Worm (Caenorhabditis elegans) whole organism, L1 larva: ENCODE measurements around the gene Y116F11B.8.

Source experiments
- C04F5.9 ChIP-seq: sonication (generic microtip); optimal IDR thresholded peaks from 2 replicates; lab custom pipeline; 2016; ENCODE audit warnings: missing genetic modification characterization, missing compliant biosample characterization
- Y116A8C.19 ChIP-seq: sonication (generic microtip); optimal IDR thresholded peaks from 2 replicates; lab custom pipeline; 2016; ENCODE audit warnings: missing compliant biosample characterization, missing genetic modification characterization, borderline replicate concordance
- aha-1 ChIP-seq: fragments of 150-350 bp; optimal IDR thresholded peaks from 2 replicates; lab custom pipeline; 2014; ENCODE audit warnings: missing biosample characterization, missing genetic modification characterization
- alr-1 ChIP-seq: fragments of 200-800 bp; sonication (Bioruptor generic); optimal IDR thresholded peaks from 2 replicates; lab custom pipeline; 2018; ENCODE audit warnings: borderline replicate concordance, mild to moderate bottlenecking, missing genetic modification characterization, missing compliant biosample characterization
- blmp-1 ChIP-seq: fragments of 150-350 bp; optimal IDR thresholded peaks from 2 replicates; lab custom pipeline; 2014; ENCODE audit warnings: missing biosample characterization, missing genetic modification characterization
- ceh-82 ChIP-seq, 3 experiments: fragments of 150-350 bp in 1 of 3; sonication (generic microtip) in 2 of 3; optimal IDR thresholded peaks; 2 replicates each; lab custom pipeline; 2014 to 2017; ENCODE audit warnings: missing biosample characterization in 3 of 3, missing genetic modification characterization in 3 of 3
- ces-1 ChIP-seq: fragments of 150-350 bp; optimal IDR thresholded peaks from 2 replicates; lab custom pipeline; 2014; ENCODE audit warnings: missing biosample characterization, missing genetic modification reagents, missing genetic modification characterization
- dsc-1 ChIP-seq: sonication (generic microtip); optimal IDR thresholded peaks from 2 replicates; lab custom pipeline; 2016; ENCODE audit warnings: mild to moderate bottlenecking, missing genetic modification characterization, missing compliant biosample characterization
- efl-1 ChIP-seq, 4 experiments: fragments of 150-350 bp; optimal IDR thresholded peaks in 3 of 4; peaks in 1 of 4; 1 replicate in 1 of 4; 2 replicates in 3 of 4; lab custom pipeline; 2014; ENCODE audit warnings: missing biosample characterization in 2 of 4, missing genetic modification characterization in 2 of 4, missing genetic modification reagents in 2 of 4
- efl-3 ChIP-seq: fragments of 200-800 bp; sonication (Bioruptor generic); optimal IDR thresholded peaks from 2 replicates; lab custom pipeline; 2018; ENCODE audit warnings: mild to moderate bottlenecking, missing genetic modification characterization, missing compliant biosample characterization
- egl-27 ChIP-seq, 2 experiments: fragments of 150-350 bp in 1 of 2; sonication (generic microtip); optimal IDR thresholded peaks; 3 replicates each; lab custom pipeline; 2017 to 2018; ENCODE audit warnings: missing biosample characterization in 2 of 2, missing genetic modification characterization in 2 of 2, missing genetic modification reagents in 2 of 2
- elt-2 ChIP-seq: sonication (generic microtip); optimal IDR thresholded peaks from 2 replicates; lab custom pipeline; 2016; ENCODE audit warnings: missing genetic modification characterization, mild to moderate bottlenecking, inconsistent platforms, missing compliant biosample characterization, missing genetic modification reagents
- ets-5 ChIP-seq: fragments of 200-800 bp; sonication (Bioruptor generic); IDR thresholded peaks from 2 replicates; pipeline ENCODE4 v1.3.6; 2022; ENCODE audit warnings: missing genetic modification characterization, missing compliant biosample characterization
- fkh-10 ChIP-seq: sonication (generic microtip); optimal IDR thresholded peaks from 2 replicates; lab custom pipeline; 2017; ENCODE audit warnings: missing biosample characterization, missing genetic modification reagents, missing genetic modification characterization
- fkh-8 ChIP-seq: sonication (generic microtip); optimal IDR thresholded peaks from 2 replicates; lab custom pipeline; 2016; ENCODE audit warnings: mild to moderate bottlenecking, missing genetic modification characterization, missing compliant biosample characterization
- hpl-2 ChIP-seq: fragments of 150-350 bp; optimal IDR thresholded peaks from 2 replicates; lab custom pipeline; 2014; ENCODE audit warnings: missing biosample characterization, missing genetic modification reagents, missing genetic modification characterization
- jun-1 ChIP-seq: fragments of 150-350 bp; optimal IDR thresholded peaks from 2 replicates; lab custom pipeline; 2014; ENCODE audit warnings: missing biosample characterization, missing genetic modification reagents, missing genetic modification characterization
- lin-13 ChIP-seq: fragments of 150-350 bp; optimal IDR thresholded peaks from 2 replicates; lab custom pipeline; 2014; ENCODE audit warnings: missing biosample characterization, missing genetic modification reagents, missing genetic modification characterization
- lin-39 ChIP-seq: fragments of 150-350 bp; optimal IDR thresholded peaks from 2 replicates; lab custom pipeline; 2014; ENCODE audit warnings: missing biosample characterization, missing genetic modification reagents, missing genetic modification characterization
- mep-1 ChIP-seq: fragments of 150-350 bp; optimal IDR thresholded peaks from 2 replicates; lab custom pipeline; 2014; ENCODE audit warnings: missing biosample characterization, missing genetic modification characterization
- nhr-11 ChIP-seq: fragments of 150-350 bp; optimal IDR thresholded peaks from 2 replicates; lab custom pipeline; 2014; ENCODE audit warnings: missing biosample characterization, missing genetic modification characterization
- nhr-237 ChIP-seq: fragments of 150-350 bp; optimal IDR thresholded peaks from 2 replicates; lab custom pipeline; 2014; ENCODE audit warnings: missing biosample characterization, missing genetic modification characterization
- nhr-28 ChIP-seq: fragments of 150-350 bp; optimal IDR thresholded peaks from 2 replicates; lab custom pipeline; 2014; ENCODE audit warnings: missing biosample characterization, missing genetic modification characterization
- nhr-84 ChIP-seq: sonication (generic microtip); optimal IDR thresholded peaks from 2 replicates; lab custom pipeline; 2017; ENCODE audit warnings: missing biosample characterization, missing genetic modification characterization
- nhr-90 ChIP-seq: sonication (generic microtip); optimal IDR thresholded peaks from 2 replicates; lab custom pipeline; 2016; ENCODE audit warnings: mild to moderate bottlenecking, missing genetic modification characterization, missing compliant biosample characterization; ENCODE audit not compliant: poor library complexity
- pag-3 ChIP-seq: sonication (generic microtip); optimal IDR thresholded peaks from 2 replicates; lab custom pipeline; 2017; ENCODE audit warnings: missing genetic modification characterization, mild to moderate bottlenecking, missing compliant biosample characterization, antibody characterized with exemption, borderline replicate concordance; ENCODE audit not compliant: insufficient read depth
- pax-3 ChIP-seq: fragments of 200-800 bp; sonication (Bioruptor generic); optimal IDR thresholded peaks from 2 replicates; lab custom pipeline; 2018; ENCODE audit warnings: mild to moderate bottlenecking, missing genetic modification characterization, moderate library complexity, missing compliant biosample characterization
- pqm-1 ChIP-seq: sonication (generic microtip); optimal IDR thresholded peaks from 3 replicates; lab custom pipeline; 2017; ENCODE audit warnings: missing biosample characterization, missing genetic modification characterization
- snpc-4 ChIP-seq: fragments of 150-350 bp; optimal IDR thresholded peaks from 2 replicates; lab custom pipeline; 2014; ENCODE audit warnings: missing biosample characterization, missing genetic modification characterization
- snu-23 ChIP-seq: sonication (generic microtip); optimal IDR thresholded peaks from 2 replicates; lab custom pipeline; 2016; ENCODE audit warnings: missing genetic modification characterization, missing compliant biosample characterization
- sptf-1 ChIP-seq: fragments of 150-350 bp; optimal IDR thresholded peaks from 2 replicates; lab custom pipeline; 2014; ENCODE audit warnings: missing biosample characterization, missing genetic modification characterization
- sup-37 ChIP-seq: fragments of 200-800 bp; sonication (Bioruptor generic); optimal IDR thresholded peaks from 2 replicates; lab custom pipeline; 2018; ENCODE audit warnings: mild to moderate bottlenecking, missing genetic modification characterization, missing compliant biosample characterization
- swsn-7 ChIP-seq: sonication (generic microtip); optimal IDR thresholded peaks from 2 replicates; lab custom pipeline; 2016; ENCODE audit warnings: missing genetic modification characterization, missing compliant biosample characterization
- unc-62 ChIP-seq: fragments of 150-350 bp; optimal IDR thresholded peaks from 2 replicates; lab custom pipeline; 2014; ENCODE audit warnings: missing biosample characterization, missing genetic modification reagents, missing genetic modification characterization
- vab-15 ChIP-seq: sonication (generic microtip); optimal IDR thresholded peaks from 2 replicates; lab custom pipeline; 2017; ENCODE audit warnings: missing genotype, mild to moderate bottlenecking, missing genetic modification characterization, missing compliant biosample characterization
- zag-1 ChIP-seq: fragments of 150-350 bp; optimal IDR thresholded peaks from 2 replicates; lab custom pipeline; 2014; ENCODE audit warnings: missing biosample characterization, missing genetic modification characterization
- ztf-11 ChIP-seq, 2 experiments: sonication (generic microtip); optimal IDR thresholded peaks; 2 replicates each; lab custom pipeline; 2016 to 2017; ENCODE audit warnings: missing genetic modification characterization in 2 of 2, missing biosample characterization in 1 of 2, missing compliant biosample characterization in 1 of 2

The Y116F11B.8 gene

DNA sequence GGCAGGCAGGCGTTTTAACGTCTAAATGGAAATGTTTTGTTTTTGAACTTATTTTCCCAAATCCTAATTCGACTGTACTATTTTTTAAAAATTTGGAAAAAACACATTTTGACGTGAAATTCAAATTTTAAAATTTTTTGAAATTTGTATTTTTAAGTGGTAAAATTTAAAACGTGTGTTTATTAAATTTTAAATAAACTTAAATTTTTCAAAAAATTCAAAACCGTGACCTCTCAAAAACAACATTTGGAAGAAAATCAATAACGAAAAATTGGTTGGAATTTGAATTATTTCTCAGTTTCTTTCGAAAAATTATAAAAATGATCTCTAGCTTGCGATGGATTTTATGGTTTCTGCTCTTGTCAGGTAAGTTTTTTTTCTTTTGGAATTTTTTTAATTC, at the start of gene Y116F11B.8:
Gene Y116F11B.8, plus strand, starts transcription at position 301 of the 400 bp plus-strand sequence.
- TF ChIP-seq efl-1 (optimal IDR thresholded peaks at IDR 0.05; lab: Kevin White, UChicago) (no peak), efl-1 (GFP tag; optimal IDR thresholded peaks at IDR 0.05 in 1 of 2; lab: Kevin White, UChicago) (no peak), hpl-2 (no peak), egl-27 (tag; optimal IDR thresholded peaks at IDR 0.05; lab: Kevin White, UChicago) (no peak), elt-2 (tag; lab: Kevin White, UChicago) (no peak), nhr-11 (tag; lab: Kevin White, UChicago) (no peak)

DNA sequence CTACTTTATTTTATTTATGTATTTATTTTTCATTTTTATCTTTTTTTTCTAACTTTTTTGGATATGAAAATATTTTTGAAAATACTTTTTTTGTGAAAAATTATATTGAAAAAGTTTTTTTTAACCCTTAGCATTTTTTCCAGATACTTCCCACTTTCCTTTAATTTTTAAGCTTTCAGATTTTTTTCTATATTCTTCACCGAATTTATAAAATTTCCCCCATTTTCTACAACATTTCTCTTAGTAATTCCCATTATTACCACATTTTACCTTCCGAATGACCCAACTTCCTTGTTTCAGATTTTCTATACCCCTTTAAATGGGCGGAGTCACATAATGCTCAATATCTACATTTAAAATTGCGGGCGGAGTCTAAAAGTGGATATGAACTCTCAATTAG, 42.6 kb upstream of the Y116F11B.8 start, which contains the start of gene daf-28:
Gene daf-28, plus strand, starts transcription at position 301 of the 400 bp plus-strand sequence.
- TF ChIP-seq lin-39 (tag; lab: Kevin White, UChicago) (no peak), unc-62 (GFP tag; lab: Kevin White, UChicago) (no peak), lin-13 (GFP tag; lab: Kevin White, UChicago) (no peak)

DNA sequence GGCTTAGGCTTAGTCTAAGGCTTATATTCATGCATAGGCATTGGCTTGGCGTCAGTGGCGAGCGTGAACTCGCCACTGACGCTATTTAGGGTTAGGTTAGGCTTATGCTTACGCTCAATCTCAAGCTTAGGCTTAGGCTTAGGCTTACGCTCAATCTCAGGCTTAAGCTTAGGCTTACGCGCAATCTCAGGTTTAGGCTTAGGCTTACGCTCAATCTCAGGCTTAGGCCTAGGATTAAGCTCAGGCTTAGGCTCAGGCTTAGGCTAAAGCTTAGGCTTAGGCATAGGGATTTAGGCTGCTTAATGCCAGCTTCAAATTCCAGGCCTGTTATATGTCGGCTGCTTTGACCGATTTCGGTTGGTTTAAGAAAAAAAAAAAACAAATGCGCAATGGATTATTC, 37.3 kb upstream of the Y116F11B.8 start:
- TF ChIP-seq nhr-237 (tag; lab: Kevin White, UChicago) = no peak
- TF ChIP-seq pag-3 (tag; lab: Kevin White, UChicago) = no peak
- TF ChIP-seq ces-1 = no peak
- TF ChIP-seq zag-1 (tag; lab: Kevin White, UChicago) = no peak
- no peak for TF ChIP-seq ets-5 (GFP tag; lab: Robert Waterston, UW)
- no peak for TF ChIP-seq vab-15 (tag; lab: Kevin White, UChicago)
- no peak for TF ChIP-seq egl-27 (tag; optimal IDR thresholded peaks at IDR 0.05; lab: Kevin White, UChicago)
- TF ChIP-seq efl-3 (GFP tag; lab: Kevin White, UChicago) = no peak
- no peak for TF ChIP-seq lin-39 (tag; lab: Kevin White, UChicago)
- no peak for TF ChIP-seq aha-1 (tag; lab: Kevin White, UChicago)
- TF ChIP-seq C04F5.9 = no peak
- no peak for TF ChIP-seq fkh-8 (tag; lab: Kevin White, UChicago)
- TF ChIP-seq alr-1 (tag; lab: Kevin White, UChicago) = no peak
- no peak for TF ChIP-seq snu-23 (GFP tag; lab: Kevin White, UChicago)
- no peak for TF ChIP-seq Y116A8C.19
- TF ChIP-seq sup-37 = no peak
- TF ChIP-seq, all 84 proteins: peak for 0

DNA sequence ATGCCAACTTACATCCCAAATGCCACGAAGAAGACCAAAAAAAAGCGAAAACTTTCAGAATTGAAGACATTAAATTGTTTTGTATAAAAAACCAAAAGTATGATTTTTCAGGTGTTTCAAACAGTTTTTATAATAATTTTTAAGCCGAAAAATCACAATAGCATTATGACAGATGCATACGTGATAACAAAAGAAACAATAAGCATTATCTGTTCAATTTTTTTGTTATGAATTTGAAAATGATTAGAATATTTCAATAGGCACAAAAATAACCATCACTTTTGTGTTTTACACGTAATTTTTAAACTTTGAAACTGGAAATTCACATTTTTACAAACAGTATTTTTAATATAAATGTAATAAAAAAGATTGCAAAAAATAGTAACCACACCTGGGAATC, 35.3 kb upstream of the Y116F11B.8 start, which contains the start of gene Y116F11B.17:
Gene Y116F11B.17, minus strand, starts transcription at position 101 of the 400 bp plus-strand sequence.
- TF ChIP-seq fkh-10 (GFP tag; lab: Kevin White, UChicago) = no peak
- TF ChIP-seq jun-1 = no peak
- TF ChIP-seq ztf-11 (tag; optimal IDR thresholded peaks at IDR 0.05; lab: Kevin White, UChicago) = no peak
- TF ChIP-seq nhr-90 = no peak
- no peak for TF ChIP-seq lin-39 (tag; lab: Kevin White, UChicago)
- TF ChIP-seq pqm-1 (tag; lab: Kevin White, UChicago) = no peak
- no peak for TF ChIP-seq ets-5 (GFP tag; lab: Robert Waterston, UW)
- no peak for TF ChIP-seq snpc-4 (tag; lab: Kevin White, UChicago)
- no peak for TF ChIP-seq hpl-2
- TF ChIP-seq nhr-11 (tag; lab: Kevin White, UChicago) = no peak
- TF ChIP-seq dsc-1 = no peak
- TF ChIP-seq sup-37 = no peak
- no peak for TF ChIP-seq efl-3 (GFP tag; lab: Kevin White, UChicago)
- TF ChIP-seq mep-1 (tag; lab: Kevin White, UChicago) = no peak

DNA sequence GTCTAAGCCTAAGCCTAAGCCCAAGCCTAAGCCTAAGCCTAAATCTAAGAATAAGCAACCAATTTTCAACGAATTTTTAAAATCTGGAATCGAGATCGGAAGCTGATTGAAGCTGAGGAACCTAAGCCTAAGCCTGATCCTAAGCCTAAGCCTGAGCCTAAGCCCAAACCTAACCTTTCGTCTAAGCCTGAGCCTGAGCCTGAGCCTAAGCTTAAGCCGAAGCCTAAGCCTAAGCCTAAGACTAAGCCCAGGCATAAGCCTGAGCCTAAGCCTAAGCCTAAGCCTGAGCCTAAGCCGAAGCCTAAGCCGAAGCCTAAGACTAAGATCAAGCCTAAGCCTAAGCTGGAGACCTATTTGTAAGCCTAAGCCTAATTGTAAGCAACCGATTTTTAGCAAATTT, 30.0 kb upstream of the Y116F11B.8 start:
- TF ChIP-seq sup-37 (no peak), pax-3 (tag; lab: Kevin White, UChicago) (no peak), nhr-28 (tag; lab: Kevin White, UChicago) (no peak), ceh-82 (tag; optimal IDR thresholded peaks at IDR 0.05; lab: Kevin White, UChicago) (no peak), nhr-84 (tag; lab: Kevin White, UChicago) (no peak), sptf-1 (no peak), blmp-1 (tag; lab: Kevin White, UChicago) (no peak), swsn-7 (tag; lab: Kevin White, UChicago) (no peak)
